Fruit fly (Drosophila melanogaster) whole organism, prepupa: ENCODE data around the gene CG15576.

Source experiments
- Blimp-1 ChIP-seq: fragments of 200-800 bp; sonication (Bioruptor generic); optimal IDR thresholded peaks from 3 replicates; lab custom pipeline; 2017; ENCODE audit warnings: missing biosample characterization, missing genetic modification characterization, mild to moderate bottlenecking, moderate library complexity, missing genetic modification reagents
- CG10631 ChIP-seq: fragments of 200-800 bp; sonication (Bioruptor generic); optimal IDR thresholded peaks from 2 replicates; lab custom pipeline; 2016; ENCODE audit warnings: missing biosample characterization, missing genetic modification characterization
- CG10669 ChIP-seq: fragments of 200-800 bp; sonication (Bioruptor generic); optimal IDR thresholded peaks from 3 replicates; lab custom pipeline; 2018; ENCODE audit warnings: missing biosample characterization, mild to moderate bottlenecking, missing genetic modification characterization, moderate library complexity
- CG11294 ChIP-seq: fragments of 200-800 bp; sonication (Bioruptor generic); IDR thresholded peaks from 2 replicates; pipeline ENCODE4 v1.3.6; 2022; ENCODE audit warnings: missing biosample characterization, missing genetic modification characterization
- CG11762 ChIP-seq: fragments of 200-800 bp; sonication (Bioruptor generic); optimal IDR thresholded peaks from 3 replicates; lab custom pipeline; 2016; ENCODE audit warnings: missing biosample characterization, missing genetic modification characterization; ENCODE audit not compliant: insufficient read depth
- CG1621 ChIP-seq: fragments of 200-800 bp; sonication (Bioruptor generic); optimal IDR thresholded peaks from 3 replicates; lab custom pipeline; 2018; ENCODE audit warnings: missing biosample characterization, mild to moderate bottlenecking, missing genetic modification characterization
- CG16779 ChIP-seq: fragments of 200-800 bp; sonication (Bioruptor generic); optimal IDR thresholded peaks from 3 replicates; lab custom pipeline; 2017; ENCODE audit warnings: missing biosample characterization, mild to moderate bottlenecking, missing genetic modification characterization
- CG3032 ChIP-seq: fragments of 200-800 bp; optimal IDR thresholded peaks from 2 replicates; lab custom pipeline; 2019; ENCODE audit warnings: missing biosample characterization, mild to moderate bottlenecking, missing genetic modification characterization, moderate library complexity
- CG31627 ChIP-seq: fragments of 200-800 bp; sonication (Bioruptor generic); optimal IDR thresholded peaks from 3 replicates; lab custom pipeline; 2016; ENCODE audit warnings: missing biosample characterization, missing genetic modification characterization
- CG32006 ChIP-seq: fragments of 200-800 bp; sonication (Bioruptor generic); optimal IDR thresholded peaks from 3 replicates; lab custom pipeline; 2017; ENCODE audit warnings: missing biosample characterization, mild to moderate bottlenecking, missing genetic modification characterization
- CG3919 ChIP-seq: fragments of 200-800 bp; sonication (Bioruptor generic); optimal IDR thresholded peaks from 3 replicates; lab custom pipeline; 2016; ENCODE audit warnings: missing biosample characterization, missing genetic modification characterization
- CG4318 ChIP-seq: fragments of 200-800 bp; sonication (Bioruptor generic); optimal IDR thresholded peaks from 3 replicates; lab custom pipeline; 2017; ENCODE audit warnings: missing biosample characterization, mild to moderate bottlenecking, missing genetic modification characterization
- CG6792 ChIP-seq: fragments of 200-800 bp; sonication (Bioruptor generic); optimal IDR thresholded peaks from 3 replicates; lab custom pipeline; 2016; ENCODE audit warnings: missing biosample characterization, missing genetic modification characterization
- CG6854 ChIP-seq: fragments of 200-800 bp; sonication (Bioruptor generic); optimal IDR thresholded peaks from 2 replicates; lab custom pipeline; 2017; ENCODE audit warnings: missing biosample characterization, mild to moderate bottlenecking, missing genetic modification characterization
- CG7368 ChIP-seq: fragments of 200-800 bp; sonication (Bioruptor generic); optimal IDR thresholded peaks from 3 replicates; lab custom pipeline; 2016; ENCODE audit warnings: missing biosample characterization, missing genetic modification characterization
- CG8119 ChIP-seq: fragments of 200-800 bp; sonication (Bioruptor generic); IDR thresholded peaks from 3 replicates; pipeline ENCODE4 v1.3.6; 2022; ENCODE audit warnings: missing biosample characterization, missing genetic modification characterization
- CG8319 ChIP-seq: fragments of 200-800 bp; sonication (Bioruptor generic); optimal IDR thresholded peaks from 3 replicates; lab custom pipeline; 2016; ENCODE audit warnings: missing biosample characterization, missing genetic modification characterization
- CG9139 ChIP-seq: fragments of 200-800 bp; sonication (Bioruptor generic); optimal IDR thresholded peaks from 3 replicates; lab custom pipeline; 2017; ENCODE audit warnings: missing biosample characterization, mild to moderate bottlenecking, missing genetic modification characterization
- Eip75B ChIP-seq: fragments of 200-800 bp; sonication (Bioruptor generic); optimal IDR thresholded peaks from 3 replicates; lab custom pipeline; 2016; ENCODE audit warnings: missing biosample characterization, missing genetic modification characterization
- Eip78C ChIP-seq: fragments of 200-800 bp; sonication (Bioruptor generic); peaks from one replicate; lab custom pipeline; 2016; ENCODE audit warnings: missing biosample characterization, missing genetic modification characterization
- Ets21C ChIP-seq: fragments of 200-800 bp; sonication (Bioruptor generic); optimal IDR thresholded peaks from 3 replicates; lab custom pipeline; 2016; ENCODE audit warnings: missing biosample characterization, missing genetic modification characterization
- Hr38 ChIP-seq: sonication (Bioruptor generic); optimal IDR thresholded peaks from 2 replicates; lab custom pipeline; 2016; ENCODE audit warnings: missing biosample characterization, missing genetic modification characterization
- Hr39 ChIP-seq: fragments of 200-800 bp; sonication (Bioruptor generic); optimal IDR thresholded peaks from 2 replicates; lab custom pipeline; 2016; ENCODE audit warnings: missing biosample characterization, missing genetic modification characterization
- Hr4 ChIP-seq: fragments of 200-800 bp; sonication (Bioruptor generic); optimal IDR thresholded peaks from 3 replicates; lab custom pipeline; 2016; ENCODE audit warnings: missing biosample characterization, missing genetic modification characterization
- Lpt ChIP-seq: fragments of 200-800 bp; sonication (Bioruptor generic); optimal IDR thresholded peaks from 3 replicates; lab custom pipeline; 2016; ENCODE audit warnings: missing biosample characterization, missing genetic modification characterization
- Met ChIP-seq: fragments of 200-800 bp; sonication (Bioruptor generic); optimal IDR thresholded peaks from 3 replicates; lab custom pipeline; 2016; ENCODE audit warnings: missing biosample characterization, missing genetic modification characterization
- OdsH ChIP-seq: fragments of 200-800 bp; sonication (Bioruptor generic); optimal IDR thresholded peaks from 3 replicates; lab custom pipeline; 2016; ENCODE audit warnings: missing biosample characterization, missing genetic modification characterization
- Sox102F ChIP-seq: fragments of 200-800 bp; sonication (Bioruptor generic); optimal IDR thresholded peaks from 2 replicates; lab custom pipeline; 2016; ENCODE audit warnings: missing biosample characterization, mild to moderate bottlenecking, missing genetic modification characterization
- Sox15 ChIP-seq: fragments of 200-800 bp; sonication (Bioruptor generic); optimal IDR thresholded peaks from 3 replicates; lab custom pipeline; 2016; ENCODE audit warnings: missing biosample characterization, missing genetic modification characterization
- achi ChIP-seq: fragments of 200-800 bp; sonication (Bioruptor generic); optimal IDR thresholded peaks from 3 replicates; lab custom pipeline; 2016; ENCODE audit warnings: missing biosample characterization, missing genetic modification characterization
- acj6 ChIP-seq: fragments of 200-800 bp; sonication (Bioruptor generic); optimal IDR thresholded peaks from 3 replicates; lab custom pipeline; 2016; ENCODE audit warnings: missing biosample characterization, missing genetic modification characterization
- dsx ChIP-seq: fragments of 200-800 bp; optimal IDR thresholded peaks from 3 replicates; lab custom pipeline; 2019; ENCODE audit warnings: missing biosample characterization, mild to moderate bottlenecking, missing genetic modification characterization, moderate library complexity; ENCODE audit not compliant: poor library complexity, severe bottlenecking
- eg ChIP-seq: fragments of 200-800 bp; sonication (Bioruptor generic); IDR thresholded peaks from 3 replicates; pipeline ENCODE4 v1.3.6; 2022; ENCODE audit warnings: missing biosample characterization, missing genetic modification characterization
- esn ChIP-seq: fragments of 200-800 bp; sonication (Bioruptor generic); optimal IDR thresholded peaks from 2 replicates; lab custom pipeline; 2016; ENCODE audit warnings: missing biosample characterization, mild to moderate bottlenecking, missing genetic modification characterization, moderate library complexity
- fd59A ChIP-seq: fragments of 200-800 bp; sonication (Bioruptor generic); optimal IDR thresholded peaks from 2 replicates; lab custom pipeline; 2017; ENCODE audit warnings: missing biosample characterization, mild to moderate bottlenecking, missing genetic modification characterization, missing genetic modification reagents
- fd85E ChIP-seq: fragments of 200-800 bp; sonication (Bioruptor generic); optimal IDR thresholded peaks from 3 replicates; lab custom pipeline; 2016; ENCODE audit warnings: missing biosample characterization, missing genetic modification characterization
- fkh ChIP-seq: fragments of 200-800 bp; sonication (Bioruptor generic); optimal IDR thresholded peaks from 3 replicates; lab custom pipeline; 2017; ENCODE audit warnings: missing biosample characterization, mild to moderate bottlenecking, missing genetic modification characterization, moderate library complexity
- lz ChIP-seq: fragments of 200-800 bp; sonication (Bioruptor generic); optimal IDR thresholded peaks from 3 replicates; lab custom pipeline; 2016; ENCODE audit warnings: missing biosample characterization, missing genetic modification characterization
- net ChIP-seq: fragments of 200-800 bp; sonication (Bioruptor generic); optimal IDR thresholded peaks from 3 replicates; lab custom pipeline; 2016; ENCODE audit warnings: missing biosample characterization, missing genetic modification characterization
- pdm3 ChIP-seq: fragments of 200-800 bp; sonication (Bioruptor generic); optimal IDR thresholded peaks from 3 replicates; lab custom pipeline; 2016; ENCODE audit warnings: missing biosample characterization, missing genetic modification characterization
- salr ChIP-seq, 2 experiments: fragments of 200-800 bp; sonication (Bioruptor generic); optimal IDR thresholded peaks; 3 replicates each; lab custom pipeline; 2016 to 2018; ENCODE audit warnings: missing biosample characterization in 2 of 2, missing genetic modification characterization in 2 of 2, mild to moderate bottlenecking in 1 of 2
- svp ChIP-seq: fragments of 200-800 bp; sonication (Bioruptor generic); peaks from one replicate; lab custom pipeline; 2016; ENCODE audit warnings: missing biosample characterization, missing genetic modification characterization
- vri ChIP-seq: fragments of 200-800 bp; sonication (Bioruptor generic); optimal IDR thresholded peaks from 3 replicates; lab custom pipeline; 2016; ENCODE audit warnings: missing biosample characterization, mild to moderate bottlenecking, missing genetic modification characterization

The CG15576 gene

DNA sequence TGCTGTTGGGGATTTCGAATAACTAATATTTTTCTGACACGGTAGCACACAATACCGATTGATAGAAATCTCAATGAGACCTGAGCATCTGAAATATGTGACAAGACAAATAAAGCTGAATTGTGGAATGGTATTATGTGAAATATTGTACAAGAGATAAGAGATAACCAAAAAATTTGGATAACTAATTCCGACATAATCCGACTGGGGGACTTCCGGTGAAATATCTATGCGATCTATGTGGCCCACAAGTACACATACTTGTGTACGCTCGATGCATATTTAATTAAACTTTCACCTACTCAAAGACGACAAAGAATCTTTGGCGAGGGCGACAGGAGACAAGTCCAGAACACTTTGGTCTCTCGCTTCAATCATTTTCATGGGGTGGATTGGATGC is at the start of gene CG15576:
TSS of gene CG15576 (minus strand) at position 101 of the 400 bp plus-strand sequence.
- TF ChIP-seq dsx: no peak
- TF ChIP-seq CG11762 (GFP tag; lab: Kevin White, UChicago): no peak
- TF ChIP-seq, all 60 proteins: peak for 0

DNA sequence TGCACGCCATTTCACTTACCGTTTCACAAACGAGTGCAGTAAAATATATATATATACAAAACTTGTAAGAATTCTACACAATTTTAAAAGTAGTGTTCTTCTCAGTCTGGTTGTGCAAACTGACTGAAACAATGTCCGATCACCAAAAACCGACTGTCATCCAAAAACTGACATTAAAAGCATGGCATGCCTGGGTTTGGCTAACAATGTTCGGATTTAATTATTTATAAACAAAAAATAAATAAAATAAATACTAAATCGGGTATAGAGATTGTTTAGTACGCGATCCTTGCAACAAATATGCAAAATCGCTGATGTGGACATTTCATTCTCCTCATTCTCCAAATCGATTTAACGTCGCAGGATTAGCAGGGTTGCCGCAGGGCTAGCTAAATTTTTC is 49.7 kb upstream of the CG15576 start, which contains the start of gene CG12692:
TSS of gene CG12692 (minus strand) at position 101 of the 400 bp plus-strand sequence.
- TF ChIP-seq salr (GFP tag; optimal IDR thresholded peaks at IDR 0.05; lab: Kevin White, UChicago) (no peak), CG1621 (tag; lab: Kevin White, UChicago) (no peak), dsx (no peak), CG3032 (no peak), OdsH (GFP tag; lab: Kevin White, UChicago) (no peak), fd85E (no peak), fkh (GFP tag; lab: Kevin White, UChicago) (no peak), CG32006 (GFP tag; lab: Kevin White, UChicago) (no peak), CG10669 (GFP tag; lab: Kevin White, UChicago) (no peak), CG16779 (tag; lab: Kevin White, UChicago) (no peak), Hr4 (no peak), net (no peak), svp (GFP tag; lab: Kevin White, UChicago) (no peak), esn (GFP tag; lab: Kevin White, UChicago) (no peak), Hr39 (no peak), CG4318 (GFP tag; lab: Kevin White, UChicago) (no peak), Lpt (GFP tag; lab: Kevin White, UChicago) (no peak), CG11762 (GFP tag; lab: Kevin White, UChicago) (no peak), Ets21C (GFP tag; lab: Kevin White, UChicago) (no peak)

DNA sequence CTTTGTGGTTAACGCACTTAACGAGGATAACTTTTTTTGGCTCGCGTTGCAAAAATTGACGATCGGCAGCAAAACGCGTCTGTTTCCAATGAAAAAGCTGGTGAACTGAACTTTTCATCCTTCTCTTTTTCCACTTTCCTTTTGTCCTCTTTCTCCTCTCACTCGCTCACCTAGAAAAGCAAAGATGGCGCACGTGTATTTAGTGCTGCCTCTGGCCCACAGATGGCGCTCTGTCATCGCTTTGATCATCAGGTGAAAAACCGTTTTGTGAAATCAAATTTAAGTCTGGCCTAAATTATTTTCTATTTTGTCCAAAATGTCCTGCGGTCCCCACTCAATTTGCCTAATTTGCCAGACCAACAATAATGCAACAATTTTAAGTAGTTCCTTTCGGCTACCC is 40.8 kb upstream of the CG15576 start:
- TF ChIP-seq vri (GFP tag; lab: Kevin White, UChicago) (no peak), CG8119 (GFP tag; lab: Robert Waterston, UW) (no peak), CG7368 (no peak), Hr4 (no peak), CG31627 (GFP tag; lab: Kevin White, UChicago) (no peak), CG32006 (GFP tag; lab: Kevin White, UChicago) (no peak), Eip75B (GFP tag; lab: Kevin White, UChicago) (no peak), Met (GFP tag; lab: Kevin White, UChicago) (no peak), CG10631 (GFP tag; lab: Kevin White, UChicago) (no peak), Ets21C (GFP tag; lab: Kevin White, UChicago) (no peak), pdm3 (no peak), dsx (no peak), CG11294 (no peak), acj6 (no peak), CG1621 (tag; lab: Kevin White, UChicago) (no peak), CG9139 (GFP tag; lab: Kevin White, UChicago) (no peak), Sox102F (no peak), lz (GFP tag; lab: Kevin White, UChicago) (no peak), CG6792 (no peak), salr (GFP tag; optimal IDR thresholded peaks at IDR 0.05; lab: Kevin White, UChicago) (no peak)
- TF ChIP-seq, all 60 proteins: peak for 0

DNA sequence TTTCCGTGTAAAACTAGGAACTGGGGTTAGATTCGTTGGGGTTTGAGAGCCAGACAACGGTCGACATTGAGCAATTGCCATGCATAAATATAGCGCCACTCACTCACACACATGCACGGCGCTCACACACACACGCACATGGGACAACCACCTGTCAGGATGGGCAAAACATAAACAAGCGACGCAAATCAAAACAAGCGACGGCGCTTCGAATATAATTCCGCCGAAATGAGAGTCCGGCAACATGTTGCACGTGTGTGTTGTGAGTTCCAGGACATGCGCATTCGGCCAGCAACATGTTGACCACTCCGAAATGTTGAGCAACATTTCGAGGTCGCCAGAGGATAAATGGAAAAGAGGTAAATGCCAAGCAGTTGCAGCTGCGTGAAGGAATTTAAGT is 28.2 kb upstream of the CG15576 start:
- TF ChIP-seq net (no peak), CG11762 (GFP tag; lab: Kevin White, UChicago) (no peak), fkh (GFP tag; lab: Kevin White, UChicago) (no peak), Blimp-1 (no peak), Hr38 (GFP tag; lab: Kevin White, UChicago) (no peak), CG6792 (no peak), CG10631 (GFP tag; lab: Kevin White, UChicago) (no peak), CG6854 (GFP tag; lab: Kevin White, UChicago) (no peak), CG8319 (GFP tag; lab: Kevin White, UChicago) (no peak), achi (GFP tag; lab: Kevin White, UChicago) (no peak), CG31627 (GFP tag; lab: Kevin White, UChicago) (no peak), Sox15 (GFP tag; lab: Kevin White, UChicago) (no peak), fd59A (no peak), vri (GFP tag; lab: Kevin White, UChicago) (no peak), Eip78C (no peak), CG3919 (no peak), eg (GFP tag; lab: Robert Waterston, UW) (no peak), Sox102F (no peak), OdsH (GFP tag; lab: Kevin White, UChicago) (no peak)
